Worm (Caenorhabditis elegans): ENCODE data around the gene F08D12.2.

DNA sequence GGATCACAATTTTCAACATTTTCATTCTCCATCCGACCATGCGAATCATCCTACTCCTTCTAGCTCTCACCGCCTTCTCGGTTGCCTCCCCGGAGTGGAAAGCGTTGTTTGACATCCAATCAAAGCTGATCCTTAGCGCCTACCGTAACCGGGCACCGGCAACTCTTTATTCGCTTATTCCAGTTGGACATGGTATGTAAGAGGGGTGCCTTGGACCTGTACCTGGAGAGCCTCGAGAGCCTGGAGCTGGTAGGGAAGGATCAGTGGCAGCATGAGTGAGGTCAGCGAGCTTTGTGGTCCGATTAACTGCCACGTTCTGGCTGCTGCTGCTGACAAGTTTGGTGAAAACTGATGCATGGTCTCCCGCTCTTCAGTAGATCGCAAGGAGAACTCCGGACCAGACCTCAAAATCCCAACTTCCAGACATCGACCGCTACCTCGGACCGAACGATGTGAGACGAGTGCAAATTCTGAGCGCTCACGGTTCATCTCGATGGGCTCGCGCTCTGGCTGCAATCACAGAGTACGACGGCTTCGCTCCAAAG, 46.5 kb downstream of the F08D12.2 start, which contains the start of gene K12H6.8:
- TF ChIP-seq skn-1 (tag; optimal IDR thresholded peaks at IDR 0.05): no peak
- no peak for TF ChIP-seq zag-1 (tag; optimal IDR thresholded peaks at IDR 0.05)
- no peak for TF ChIP-seq nhr-11 (tag; optimal IDR thresholded peaks at IDR 0.05)
- TF ChIP-seq nhr-10 (tag; optimal IDR thresholded peaks at IDR 0.05): no peak
- no peak for TF ChIP-seq elt-3 (tag; optimal IDR thresholded peaks at IDR 0.05)
- no peak for TF ChIP-seq ZK546.5 (tag; optimal IDR thresholded peaks at IDR 0.05)
- no peak for TF ChIP-seq aly-2 (tag; optimal IDR thresholded peaks at IDR 0.05)
- TF ChIP-seq unc-62 (GFP tag; optimal IDR thresholded peaks at IDR 0.05): no peak
- TF ChIP-seq nhr-23 (tag; optimal IDR thresholded peaks at IDR 0.05): no peak
- no peak for TF ChIP-seq nhr-25 (tag; optimal IDR thresholded peaks at IDR 0.05)
- TF ChIP-seq R02D3.7 (tag; optimal IDR thresholded peaks at IDR 0.05): no peak
- no peak for TF ChIP-seq ceh-82 (tag; optimal IDR thresholded peaks at IDR 0.05)
- TF ChIP-seq nhr-77 (tag; optimal IDR thresholded peaks at IDR 0.05): no peak
- no peak for TF ChIP-seq alr-1 (tag; optimal IDR thresholded peaks at IDR 0.05)

Measured in whole organism, L2 larva.